Fruit fly (Drosophila melanogaster): ENCODE results near the gene CG14238.

dm6 chr3R:26489456-26489855, 31.4 kb downstream of the CG14238 start:
- TF ChIP-seq Sin3A (optimal IDR thresholded peaks at IDR 0.05) (no peak), insv (optimal IDR thresholded peaks at IDR 0.05) (no peak), h (optimal IDR thresholded peaks at IDR 0.05) (no peak), Myc (optimal IDR thresholded peaks at IDR 0.05) (no peak)
